Worm (Caenorhabditis elegans) whole organism, L3 larva: ENCODE data around the gene evl-14.

ENCODE experiments used
- aly-2 ChIP-seq: fragments of 150-350 bp; optimal IDR thresholded peaks from 2 replicates; lab custom pipeline; 2014; ENCODE audit warnings: missing biosample characterization, missing genetic modification characterization
- ama-1 ChIP-seq: fragments of 150-350 bp; optimal IDR thresholded peaks from 2 replicates; lab custom pipeline; 2018
- ceh-82 ChIP-seq: fragments of 150-350 bp; optimal IDR thresholded peaks from 2 replicates; lab custom pipeline; 2014; ENCODE audit warnings: missing biosample characterization, missing genetic modification characterization
- fkh-10 ChIP-seq: sonication (generic microtip); optimal IDR thresholded peaks from 2 replicates; lab custom pipeline; 2017; ENCODE audit warnings: missing biosample characterization, missing genetic modification reagents, missing genetic modification characterization
- hmg-11 ChIP-seq: sonication (generic microtip); optimal IDR thresholded peaks from 2 replicates; lab custom pipeline; 2016; ENCODE audit warnings: missing genetic modification characterization, missing compliant biosample characterization
- jun-1 ChIP-seq: fragments of 150-350 bp; optimal IDR thresholded peaks from 2 replicates; lab custom pipeline; 2014; ENCODE audit warnings: missing biosample characterization, missing genetic modification reagents, missing genetic modification characterization
- lin-39 ChIP-seq: fragments of 150-350 bp; optimal IDR thresholded peaks from 2 replicates; lab custom pipeline; 2018; ENCODE audit warnings: missing biosample characterization, missing genetic modification reagents, missing genetic modification characterization
- nfya-1 ChIP-seq: sonication (generic microtip); optimal IDR thresholded peaks from 2 replicates; lab custom pipeline; 2017; ENCODE audit warnings: missing genetic modification characterization, mild to moderate bottlenecking, missing compliant biosample characterization, antibody characterized with exemption, moderate library complexity; ENCODE audit not compliant: insufficient read depth
- nhr-237 ChIP-seq: fragments of 150-350 bp; optimal IDR thresholded peaks from 2 replicates; lab custom pipeline; 2014; ENCODE audit warnings: missing biosample characterization, missing genetic modification characterization
- nhr-28 ChIP-seq: fragments of 150-350 bp; optimal IDR thresholded peaks from 2 replicates; lab custom pipeline; 2014; ENCODE audit warnings: missing biosample characterization, missing genetic modification characterization
- sea-2 ChIP-seq: fragments of 150-350 bp; sonication (generic microtip); optimal IDR thresholded peaks from 4 replicates; lab custom pipeline; 2014; ENCODE audit warnings: missing biosample characterization, missing genetic modification reagents, missing genetic modification characterization
- tbx-2 ChIP-seq: sonication (generic microtip); optimal IDR thresholded peaks from 2 replicates; lab custom pipeline; 2016; ENCODE audit warnings: mild to moderate bottlenecking, missing genetic modification characterization, missing compliant biosample characterization
- unc-39 ChIP-seq: sonication (generic microtip); optimal IDR thresholded peaks from 4 replicates; lab custom pipeline; 2017; ENCODE audit warnings: missing biosample characterization, missing genetic modification characterization
- unc-62 ChIP-seq: fragments of 150-350 bp; sonication (generic microtip); optimal IDR thresholded peaks from 4 replicates; lab custom pipeline; 2014; ENCODE audit warnings: missing biosample characterization, missing genetic modification reagents, missing genetic modification characterization

ce11 chrIII:4275704-4276103, 37.2 kb downstream of the evl-14 start:
- no peak for TF ChIP-seq hmg-11
- no peak for TF ChIP-seq fkh-10 (GFP tag; lab: Kevin White, UChicago)
- no peak for TF ChIP-seq jun-1 (tag; lab: Kevin White, UChicago)
- TF ChIP-seq unc-62 (GFP tag; lab: Kevin White, UChicago): no peak
- no peak for TF ChIP-seq sea-2 (GFP tag; lab: Kevin White, UChicago)
- TF ChIP-seq nhr-28 (tag; lab: Kevin White, UChicago): no peak
- TF ChIP-seq unc-39 (tag; lab: Kevin White, UChicago): no peak
- no peak for TF ChIP-seq aly-2 (tag; lab: Kevin White, UChicago)
- no peak for TF ChIP-seq ceh-82 (tag; lab: Kevin White, UChicago)
- TF ChIP-seq tbx-2 (tag; lab: Kevin White, UChicago): no peak
- TF ChIP-seq lin-39 (tag; lab: Kevin White, UChicago): no peak
- no peak for TF ChIP-seq nhr-237 (tag; lab: Kevin White, UChicago)
- TF ChIP-seq ama-1 (lab: Kevin White, UChicago): no peak
- TF ChIP-seq nfya-1 (tag; lab: Kevin White, UChicago): peak; percentile 98
